Worm (Caenorhabditis elegans) whole organism, mixed stage, embryonic: ENCODE data around the gene fbxb-62.

Experiments used
- blmp-1 ChIP-seq: fragments of 150-350 bp; optimal IDR thresholded peaks from 2 replicates; lab custom pipeline; 2014; ENCODE audit warnings: missing biosample characterization, missing genetic modification characterization
- ceh-43 ChIP-seq: fragments of 200-800 bp; sonication (Bioruptor generic); optimal IDR thresholded peaks from 2 replicates; lab custom pipeline; 2018; ENCODE audit warnings: mild to moderate bottlenecking, missing genetic modification characterization, moderate library complexity, missing compliant biosample characterization
- ceh-83 ChIP-seq: fragments of 200-800 bp; sonication (Bioruptor generic); optimal IDR thresholded peaks from 2 replicates; lab custom pipeline; 2018; ENCODE audit warnings: mild to moderate bottlenecking, missing genetic modification characterization, missing compliant biosample characterization
- hlh-1 ChIP-seq: fragments of 150-350 bp; optimal IDR thresholded peaks from 2 replicates; lab custom pipeline; 2014; ENCODE audit warnings: missing biosample characterization, missing genetic modification reagents, missing genetic modification characterization
- lin-32 ChIP-seq: fragments of 200-800 bp; sonication (Bioruptor generic); optimal IDR thresholded peaks from 2 replicates; lab custom pipeline; 2018; ENCODE audit warnings: mild to moderate bottlenecking, missing genetic modification characterization, missing compliant biosample characterization
- lsy-2 ChIP-seq: fragments of 150-350 bp; optimal IDR thresholded peaks from 2 replicates; lab custom pipeline; 2014; ENCODE audit warnings: missing biosample characterization, missing genetic modification characterization
- nhr-76 ChIP-seq: sonication (generic microtip); optimal IDR thresholded peaks from 2 replicates; lab custom pipeline; 2017; ENCODE audit warnings: missing biosample characterization, missing genetic modification characterization
- pha-4 ChIP-seq: fragments of 150-350 bp; optimal IDR thresholded peaks from 2 replicates; lab custom pipeline; 2018; ENCODE audit warnings: missing biosample characterization, missing genetic modification reagents, missing genetic modification characterization
- sem-2 ChIP-seq: fragments of 200-800 bp; sonication (Bioruptor generic); optimal IDR thresholded peaks from 2 replicates; lab custom pipeline; 2018; ENCODE audit warnings: mild to moderate bottlenecking, missing genetic modification characterization, missing compliant biosample characterization
- sptf-1 ChIP-seq: sonication (generic microtip); optimal IDR thresholded peaks from 2 replicates; lab custom pipeline; 2017; ENCODE audit warnings: mild to moderate bottlenecking, missing genetic modification characterization, moderate library complexity, missing compliant biosample characterization
- unc-62 ChIP-seq: fragments of 150-350 bp; optimal IDR thresholded peaks from 2 replicates; lab custom pipeline; 2014; ENCODE audit warnings: missing biosample characterization, missing genetic modification reagents, missing genetic modification characterization
- zip-8 ChIP-seq: fragments of 150-350 bp; optimal IDR thresholded peaks from 2 replicates; lab custom pipeline; 2014; ENCODE audit warnings: missing biosample characterization, missing genetic modification characterization

DNA sequence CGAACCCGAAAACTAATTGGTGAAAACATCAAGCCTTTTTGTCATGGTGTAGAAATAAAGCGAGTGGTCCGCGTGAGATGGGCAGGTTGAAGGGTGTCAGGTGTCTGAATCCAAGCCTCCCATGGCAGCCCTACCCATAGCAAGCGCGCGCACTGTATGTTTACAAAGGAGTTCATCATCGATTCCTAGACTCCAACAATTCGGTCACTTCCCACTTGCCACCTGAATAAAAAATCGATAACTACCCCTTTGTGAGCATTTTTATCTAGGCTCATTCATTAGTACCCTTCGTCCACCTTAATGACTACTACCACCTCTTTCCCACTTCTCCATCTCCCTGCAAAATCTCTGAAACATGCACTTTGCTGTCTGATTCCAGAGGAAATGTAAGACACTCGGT lies 11.1 kb upstream of the fbxb-62 start, which contains the start of gene fbxb-64:
- TF ChIP-seq unc-62 (GFP tag; lab: Kevin White, UChicago) (no peak), blmp-1 (tag; lab: Kevin White, UChicago) (no peak), pha-4 (tag; lab: Kevin White, UChicago) (no peak), lin-32 (GFP tag; lab: Kevin White, UChicago) (no peak), hlh-1 (no peak), nhr-76 (tag; lab: Kevin White, UChicago) (no peak), sptf-1 (no peak), ceh-83 (no peak), zip-8 (tag; lab: Kevin White, UChicago) (no peak), ceh-43 (no peak), sem-2 (GFP tag; lab: Kevin White, UChicago) (no peak), lsy-2 (no peak)
